Fruit fly (Drosophila melanogaster): Measurements from ENCODE around the gene tty.
A peak's percentile ranks its signal among the peaks of the same experiment; 100 is the strongest.

tty gene

DNA sequence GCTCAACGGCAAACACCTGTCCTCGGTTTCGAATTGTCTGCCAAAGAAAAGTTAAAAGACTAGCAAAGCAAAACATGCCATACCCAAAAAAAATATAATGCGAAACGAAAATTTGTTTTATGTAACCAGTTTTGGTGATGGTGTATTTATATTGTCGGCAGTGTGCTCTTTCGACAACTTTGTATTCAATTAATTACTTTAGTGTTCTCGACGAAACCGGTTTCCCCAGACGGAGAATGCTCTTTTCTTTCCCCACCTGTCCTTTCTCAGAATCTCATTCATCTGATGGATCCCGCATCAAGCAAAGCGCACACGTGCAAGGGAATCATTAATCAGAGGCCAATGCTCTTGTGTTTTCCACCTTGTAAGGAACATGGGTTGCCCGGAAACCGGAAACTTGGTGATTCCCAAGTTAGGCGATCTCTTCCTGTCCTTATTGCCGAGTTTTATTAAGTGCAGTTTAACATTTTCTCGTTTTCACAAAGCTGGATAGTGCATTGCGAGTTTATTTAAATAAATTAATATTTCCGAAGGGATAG lies 38.9 kb upstream of the tty start:
- TF ChIP-seq knrl (GFP tag; IDR thresholded peaks at IDR 0.05; ENCODE audit: partially characterized antibody) = no peak
- no peak for TF ChIP-seq btn (GFP tag; optimal IDR thresholded peaks at IDR 0.05)
- no peak for TF ChIP-seq CG12942 (GFP tag; optimal IDR thresholded peaks at IDR 0.05)
- peak in 1 of 3 experiments; percentile 49 for TF ChIP-seq Stat92E (GFP tag; optimal IDR thresholded peaks at IDR 0.05)
- no peak for TF ChIP-seq CTCF (GFP tag; optimal IDR thresholded peaks at IDR 0.05)
- TF ChIP-seq sens (GFP tag) = peak; percentile 2

DNA sequence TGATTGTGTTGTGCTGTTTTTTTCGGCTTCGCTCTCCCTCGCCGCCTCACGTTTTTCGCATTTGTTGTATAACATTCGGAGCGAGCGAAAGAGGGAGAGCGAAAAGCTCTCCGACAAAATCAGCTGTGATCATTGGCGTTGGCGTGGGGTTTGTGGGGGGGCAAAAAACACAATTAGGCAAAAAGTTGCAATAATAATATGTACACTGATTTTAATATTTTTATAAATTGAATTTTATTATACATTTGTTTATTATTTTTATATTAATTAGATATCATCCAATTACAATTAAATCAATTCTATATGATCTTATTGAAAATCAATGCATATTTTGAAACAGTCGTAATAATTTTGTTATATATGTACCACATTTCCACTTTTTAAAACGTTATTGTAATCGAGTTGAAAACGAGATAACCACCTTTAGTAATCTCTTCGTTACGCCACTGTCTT lies 36.1 kb upstream of the tty start:
- TF ChIP-seq PHDP (tag; optimal IDR thresholded peaks at IDR 0.05) (peak; percentile 57), CG14667 (GFP tag; IDR thresholded peaks at IDR 0.05) (no peak), CG8765 (GFP tag; IDR thresholded peaks at IDR 0.05) (no peak), Optix (GFP tag; IDR thresholded peaks at IDR 0.05) (no peak), CG18619 (GFP tag; optimal IDR thresholded peaks at IDR 0.05) (peak; percentile 43), btn (GFP tag; optimal IDR thresholded peaks at IDR 0.05) (no peak), vnd (GFP tag; IDR thresholded peaks at IDR 0.05; ENCODE audit: partially characterized antibody) (no peak), CG8924 (tag; optimal IDR thresholded peaks at IDR 0.05) (peak; percentile 59), CG3065 (GFP tag; optimal IDR thresholded peaks at IDR 0.05) (no peak), pho (GFP tag; optimal IDR thresholded peaks at IDR 0.05) (no peak), Tbp (GFP tag; optimal IDR thresholded peaks at IDR 0.05) (no peak), CG10462 (GFP tag; optimal IDR thresholded peaks at IDR 0.05) (no peak), ttk (GFP tag; IDR thresholded peaks at IDR 0.05) (no peak), Dfd (GFP tag; optimal IDR thresholded peaks at IDR 0.05) (no peak), nau (GFP tag; optimal IDR thresholded peaks at IDR 0.05) (no peak), CG1832 (GFP tag; optimal IDR thresholded peaks at IDR 0.05) (no peak), z (GFP tag; IDR thresholded peaks at IDR 0.05) (no peak), CG3407 (GFP tag; optimal IDR thresholded peaks at IDR 0.05) (no peak), C15 (GFP tag; IDR thresholded peaks at IDR 0.05) (no peak), CG31441 (GFP tag; IDR thresholded peaks at IDR 0.05) (no peak; the same call in 1 of the 2 replicates), CG11456 (GFP tag; IDR thresholded peaks at IDR 0.05) (no peak), CG4617 (GFP tag; optimal IDR thresholded peaks at IDR 0.05; ENCODE audit: borderline replicate concordance) (no peak), Med (GFP tag) (peak; percentile 70), HLH4C (GFP tag; IDR thresholded peaks at IDR 0.05; ENCODE audit: partially characterized antibody) (no peak), Vsx1 (GFP tag; optimal IDR thresholded peaks at IDR 0.05) (no peak), nmo (GFP tag; optimal IDR thresholded peaks at IDR 0.05) (peak; percentile 42), slp2 (GFP tag; optimal IDR thresholded peaks at IDR 0.05) (no peak), dimm (GFP tag; IDR thresholded peaks at IDR 0.05) (no peak), da (GFP tag; optimal IDR thresholded peaks at IDR 0.05) (no peak), CG4360 (GFP tag; IDR thresholded peaks at IDR 0.05) (no peak), seq (GFP tag; IDR thresholded peaks at IDR 0.05) (no peak), repo (GFP tag; optimal IDR thresholded peaks at IDR 0.05) (no peak), NC2α (GFP tag; optimal IDR thresholded peaks at IDR 0.05) (no peak), NfI (GFP tag; optimal IDR thresholded peaks at IDR 0.05) (peak; percentile 41), sr (GFP tag; IDR thresholded peaks at IDR 0.05) (no peak), mld (GFP tag; IDR thresholded peaks at IDR 0.05; ENCODE audit: partially characterized antibody) (no peak), Atf6 (GFP tag; IDR thresholded peaks at IDR 0.05) (no peak), Drgx (GFP tag; IDR thresholded peaks at IDR 0.05) (peak; percentile 36; the same call in 1 of the 2 replicates), CG18764 (GFP tag; optimal IDR thresholded peaks at IDR 0.05) (no peak), NC2β (GFP tag; optimal IDR thresholded peaks at IDR 0.05) (no peak), CG10274 (GFP tag; optimal IDR thresholded peaks at IDR 0.05) (no peak), Hmx (GFP tag; optimal IDR thresholded peaks at IDR 0.05) (no peak), Ets97D (GFP tag; optimal IDR thresholded peaks at IDR 0.05) (no peak), Rfx (GFP tag; IDR thresholded peaks at IDR 0.05) (peak; percentile 57), CG17385 (GFP tag; optimal IDR thresholded peaks at IDR 0.05) (peak; percentile 40), pzg (GFP tag; optimal IDR thresholded peaks at IDR 0.05) (no peak)
